Worm (Caenorhabditis elegans) whole organism, L1 larva: ENCODE data around the gene C26E6.1.

ENCODE experiments used
- C04F5.9 ChIP-seq: sonication (generic microtip); optimal IDR thresholded peaks from 2 replicates; lab custom pipeline; 2016; ENCODE audit warnings: missing genetic modification characterization, missing compliant biosample characterization
- C16A3.4 ChIP-seq: fragments of 150-350 bp; optimal IDR thresholded peaks from 2 replicates; lab custom pipeline; 2014; ENCODE audit warnings: missing biosample characterization, missing genetic modification characterization
- F16B12.6 ChIP-seq: fragments of 150-350 bp; optimal IDR thresholded peaks from 2 replicates; lab custom pipeline; 2014; ENCODE audit warnings: missing biosample characterization, missing genetic modification characterization
- aly-2 ChIP-seq: fragments of 150-350 bp; optimal IDR thresholded peaks from 2 replicates; lab custom pipeline; 2014; ENCODE audit warnings: missing biosample characterization, missing genetic modification characterization
- ama-1 ChIP-seq: fragments of 150-350 bp; optimal IDR thresholded peaks from 2 replicates; lab custom pipeline; 2014
- blmp-1 ChIP-seq: fragments of 150-350 bp; optimal IDR thresholded peaks from 2 replicates; lab custom pipeline; 2014; ENCODE audit warnings: missing biosample characterization, missing genetic modification characterization
- ceh-8 ChIP-seq: fragments of 200-800 bp; sonication (Bioruptor generic); optimal IDR thresholded peaks from 2 replicates; lab custom pipeline; 2018; ENCODE audit warnings: mild to moderate bottlenecking, missing genetic modification characterization, moderate library complexity, missing compliant biosample characterization
- ceh-82 ChIP-seq, 3 experiments: fragments of 150-350 bp in 1 of 3; sonication (generic microtip) in 2 of 3; optimal IDR thresholded peaks; 2 replicates each; lab custom pipeline; 2014 to 2017; ENCODE audit warnings: missing biosample characterization in 3 of 3, missing genetic modification characterization in 3 of 3
- ces-1 ChIP-seq: fragments of 150-350 bp; optimal IDR thresholded peaks from 2 replicates; lab custom pipeline; 2014; ENCODE audit warnings: missing biosample characterization, missing genetic modification reagents, missing genetic modification characterization
- dpl-1 ChIP-seq, 3 experiments: fragments of 150-350 bp in 2 of 3; sonication (generic microtip) in 1 of 3; optimal IDR thresholded peaks; 2 replicates each; lab custom pipeline; 2014 to 2017; ENCODE audit warnings: missing biosample characterization in 3 of 3, missing genetic modification characterization in 3 of 3, missing genetic modification reagents in 3 of 3
- dsc-1 ChIP-seq: sonication (generic microtip); optimal IDR thresholded peaks from 2 replicates; lab custom pipeline; 2016; ENCODE audit warnings: mild to moderate bottlenecking, missing genetic modification characterization, missing compliant biosample characterization
- efl-1 ChIP-seq, 4 experiments: fragments of 150-350 bp; optimal IDR thresholded peaks in 3 of 4; peaks in 1 of 4; 1 replicate in 1 of 4; 2 replicates in 3 of 4; lab custom pipeline; 2014; ENCODE audit warnings: missing biosample characterization in 2 of 4, missing genetic modification characterization in 2 of 4, missing genetic modification reagents in 2 of 4
- efl-3 ChIP-seq: fragments of 200-800 bp; sonication (Bioruptor generic); optimal IDR thresholded peaks from 2 replicates; lab custom pipeline; 2018; ENCODE audit warnings: mild to moderate bottlenecking, missing genetic modification characterization, missing compliant biosample characterization
- egl-13 ChIP-seq: sonication (generic microtip); optimal IDR thresholded peaks from 2 replicates; lab custom pipeline; 2016; ENCODE audit warnings: missing genotype, missing genetic modification reagents, missing genetic modification characterization, missing compliant biosample characterization
- fkh-10 ChIP-seq: sonication (generic microtip); optimal IDR thresholded peaks from 2 replicates; lab custom pipeline; 2017; ENCODE audit warnings: missing biosample characterization, missing genetic modification reagents, missing genetic modification characterization
- fkh-4 ChIP-seq: sonication (generic microtip); optimal IDR thresholded peaks from 2 replicates; lab custom pipeline; 2016; ENCODE audit warnings: missing compliant biosample characterization, missing genetic modification characterization, borderline replicate concordance
- fos-1 ChIP-seq: fragments of 150-350 bp; optimal IDR thresholded peaks from 2 replicates; lab custom pipeline; 2014; ENCODE audit warnings: missing biosample characterization, missing genetic modification characterization
- grh-1 ChIP-seq: fragments of 200-800 bp; sonication (Bioruptor generic); IDR thresholded peaks from 2 replicates; pipeline ENCODE4 v1.3.6; 2022; ENCODE audit warnings: missing genetic modification reagents, missing genetic modification characterization, missing compliant biosample characterization
- hlh-4 ChIP-seq: sonication (generic microtip); optimal IDR thresholded peaks from 2 replicates; lab custom pipeline; 2016; ENCODE audit warnings: mild to moderate bottlenecking, missing genetic modification characterization, missing compliant biosample characterization
- hpl-2 ChIP-seq: fragments of 150-350 bp; optimal IDR thresholded peaks from 2 replicates; lab custom pipeline; 2014; ENCODE audit warnings: missing biosample characterization, missing genetic modification reagents, missing genetic modification characterization
- irx-1 ChIP-seq: sonication (generic microtip); optimal IDR thresholded peaks from 2 replicates; lab custom pipeline; 2016; ENCODE audit warnings: missing genetic modification characterization, missing compliant biosample characterization
- jun-1 ChIP-seq: fragments of 150-350 bp; optimal IDR thresholded peaks from 2 replicates; lab custom pipeline; 2014; ENCODE audit warnings: missing biosample characterization, missing genetic modification reagents, missing genetic modification characterization
- lin-13 ChIP-seq: fragments of 150-350 bp; optimal IDR thresholded peaks from 2 replicates; lab custom pipeline; 2014; ENCODE audit warnings: missing biosample characterization, missing genetic modification reagents, missing genetic modification characterization
- lin-14 ChIP-seq: fragments of 200-800 bp; sonication (Bioruptor generic); optimal IDR thresholded peaks from 2 replicates; lab custom pipeline; 2018; ENCODE audit warnings: mild to moderate bottlenecking, missing genetic modification characterization, moderate library complexity, missing compliant biosample characterization
- lin-15B ChIP-seq: fragments of 150-350 bp; sonication (generic microtip); optimal IDR thresholded peaks from 3 replicates; lab custom pipeline; 2014; ENCODE audit warnings: missing biosample characterization, missing genetic modification characterization
- lin-35 ChIP-seq, 2 experiments: fragments of 150-350 bp; optimal IDR thresholded peaks; 2 replicates each; lab custom pipeline; 2014; ENCODE audit warnings: missing biosample characterization in 2 of 2, missing genetic modification characterization in 2 of 2, missing genetic modification reagents in 2 of 2
- lsy-2 ChIP-seq, 2 experiments: fragments of 150-350 bp; optimal IDR thresholded peaks; 2 replicates each; lab custom pipeline; 2014; ENCODE audit warnings: missing biosample characterization in 2 of 2, missing genetic modification characterization in 2 of 2
- mab-9 ChIP-seq: fragments of 200-800 bp; sonication (Bioruptor generic); IDR thresholded peaks from 2 replicates; pipeline ENCODE4 v1.3.6; 2022; ENCODE audit warnings: missing genetic modification reagents, missing genetic modification characterization, missing compliant biosample characterization
- mdl-1 ChIP-seq, 2 experiments: fragments of 150-350 bp; optimal IDR thresholded peaks; 2 replicates each; lab custom pipeline; 2014 to 2017; ENCODE audit warnings: missing biosample characterization in 2 of 2, missing genetic modification characterization in 2 of 2, inconsistent platforms in 1 of 2
- mep-1 ChIP-seq: fragments of 150-350 bp; optimal IDR thresholded peaks from 2 replicates; lab custom pipeline; 2014; ENCODE audit warnings: missing biosample characterization, missing genetic modification characterization
- nhr-11 ChIP-seq: fragments of 150-350 bp; optimal IDR thresholded peaks from 2 replicates; lab custom pipeline; 2014; ENCODE audit warnings: missing biosample characterization, missing genetic modification characterization
- nhr-76 ChIP-seq: sonication (generic microtip); optimal IDR thresholded peaks from 2 replicates; lab custom pipeline; 2017; ENCODE audit warnings: missing biosample characterization, missing genetic modification characterization
- nhr-77 ChIP-seq: fragments of 150-350 bp; optimal IDR thresholded peaks from 2 replicates; lab custom pipeline; 2014; ENCODE audit warnings: missing biosample characterization, missing genetic modification characterization
- nhr-90 ChIP-seq: sonication (generic microtip); optimal IDR thresholded peaks from 2 replicates; lab custom pipeline; 2016; ENCODE audit warnings: mild to moderate bottlenecking, missing genetic modification characterization, missing compliant biosample characterization; ENCODE audit not compliant: poor library complexity
- pax-3 ChIP-seq: fragments of 200-800 bp; sonication (Bioruptor generic); optimal IDR thresholded peaks from 2 replicates; lab custom pipeline; 2018; ENCODE audit warnings: mild to moderate bottlenecking, missing genetic modification characterization, moderate library complexity, missing compliant biosample characterization
- pqm-1 ChIP-seq: sonication (generic microtip); optimal IDR thresholded peaks from 3 replicates; lab custom pipeline; 2017; ENCODE audit warnings: missing biosample characterization, missing genetic modification characterization
- rnt-1 ChIP-seq: sonication (generic microtip); optimal IDR thresholded peaks from 2 replicates; lab custom pipeline; 2016; ENCODE audit warnings: mild to moderate bottlenecking, missing genetic modification characterization, moderate library complexity, missing compliant biosample characterization
- sox-4 ChIP-seq: sonication (generic microtip); optimal IDR thresholded peaks from 2 replicates; lab custom pipeline; 2016; ENCODE audit warnings: missing genetic modification characterization, missing compliant biosample characterization
- sptf-1 ChIP-seq: fragments of 150-350 bp; optimal IDR thresholded peaks from 2 replicates; lab custom pipeline; 2014; ENCODE audit warnings: missing biosample characterization, missing genetic modification characterization
- tbx-2 ChIP-seq: sonication (generic microtip); optimal IDR thresholded peaks from 2 replicates; lab custom pipeline; 2016; ENCODE audit warnings: missing genetic modification characterization, missing compliant biosample characterization
- tlp-1 ChIP-seq: fragments of 150-350 bp; optimal IDR thresholded peaks from 2 replicates; lab custom pipeline; 2014; ENCODE audit warnings: missing biosample characterization, missing genetic modification characterization
- unc-130 ChIP-seq: fragments of 150-350 bp; optimal IDR thresholded peaks from 2 replicates; lab custom pipeline; 2017; ENCODE audit warnings: missing biosample characterization, missing genetic modification characterization, inconsistent platforms
- unc-62 ChIP-seq: fragments of 150-350 bp; optimal IDR thresholded peaks from 2 replicates; lab custom pipeline; 2014; ENCODE audit warnings: missing biosample characterization, missing genetic modification reagents, missing genetic modification characterization
- unc-86 ChIP-seq: sonication (generic microtip); optimal IDR thresholded peaks from 2 replicates; lab custom pipeline; 2016; ENCODE audit warnings: missing genetic modification characterization, missing compliant biosample characterization
- unc-98 ChIP-seq: fragments of 200-800 bp; sonication (Bioruptor generic); IDR thresholded peaks from 2 replicates; pipeline ENCODE4 v1.3.6; 2022; ENCODE audit warnings: missing genetic modification characterization, missing compliant biosample characterization
- vab-15 ChIP-seq: sonication (generic microtip); optimal IDR thresholded peaks from 2 replicates; lab custom pipeline; 2017; ENCODE audit warnings: missing genotype, mild to moderate bottlenecking, missing genetic modification characterization, missing compliant biosample characterization
- xbp-1 ChIP-seq: sonication (generic microtip); optimal IDR thresholded peaks from 2 replicates; lab custom pipeline; 2016; ENCODE audit warnings: missing genetic modification characterization, missing compliant biosample characterization
- zag-1 ChIP-seq: fragments of 150-350 bp; optimal IDR thresholded peaks from 2 replicates; lab custom pipeline; 2014; ENCODE audit warnings: missing biosample characterization, missing genetic modification characterization
- zip-4 ChIP-seq: fragments of 200-800 bp; sonication (Bioruptor generic); optimal IDR thresholded peaks from 2 replicates; lab custom pipeline; 2018; ENCODE audit warnings: mild to moderate bottlenecking, missing genetic modification characterization, moderate library complexity, missing compliant biosample characterization
- ztf-4 ChIP-seq: fragments of 150-350 bp; optimal IDR thresholded peaks from 2 replicates; lab custom pipeline; 2014; ENCODE audit warnings: missing biosample characterization, missing genetic modification characterization

Gene C26E6.1

ce11 chrIII:4917077-4917476, 39.6 kb upstream of the C26E6.1 start, which contains the start of gene rars-1:
Gene rars-1, minus strand, starts transcription at chrIII:4917177.
- no peak for TF ChIP-seq efl-1 (optimal IDR thresholded peaks at IDR 0.05; lab: Kevin White, UChicago)
- TF ChIP-seq efl-1 (GFP tag; optimal IDR thresholded peaks at IDR 0.05 in 1 of 2; lab: Kevin White, UChicago) = peak in 1 of 2 experiments; percentile 52
- TF ChIP-seq zag-1 (tag; lab: Kevin White, UChicago) = no peak

ce11 chrIII:4917960-4918712, 38.5 kb upstream of the C26E6.1 start, which contains the start of gene rpb-8:
Gene rpb-8, minus strand, starts transcription at chrIII:4918008.
- TF ChIP-seq ces-1 (GFP tag; lab: Kevin White, UChicago) (no peak), irx-1 (tag; lab: Kevin White, UChicago) (peak; percentile 3), unc-62 (no peak), unc-130 (tag; lab: Kevin White, UChicago) (peak; percentile 26), tbx-2 (tag; lab: Kevin White, UChicago) (peak; percentile 38), tlp-1 (tag; lab: Kevin White, UChicago) (no peak), blmp-1 (tag; lab: Kevin White, UChicago) (peak; percentile 77), mep-1 (no peak), lsy-2 (tag; optimal IDR thresholded peaks at IDR 0.05; lab: Kevin White, UChicago) (peak; percentile 56 to 80), fos-1 (no peak), hpl-2 (GFP tag; lab: Kevin White, UChicago) (peak; percentile 19), fkh-4 (tag; lab: Kevin White, UChicago) (no peak), nhr-77 (tag; lab: Kevin White, UChicago) (peak; percentile 20), ceh-82 (tag; optimal IDR thresholded peaks at IDR 0.05; lab: Kevin White, UChicago) (peak in 2 of 3 experiments; percentile 28 to 71), hlh-4 (no peak), zip-4 (GFP tag; lab: Kevin White, UChicago) (peak; percentile 22), mab-9 (GFP tag; lab: Robert Waterston, UW) (no peak), nhr-11 (tag; lab: Kevin White, UChicago) (no peak), xbp-1 (peak; percentile 29), nhr-76 (tag; lab: Kevin White, UChicago) (no peak), jun-1 (no peak), C04F5.9 (tag; lab: Kevin White, UChicago) (no peak), lin-13 (GFP tag; lab: Kevin White, UChicago) (peak; percentile 38), dsc-1 (tag; lab: Kevin White, UChicago) (no peak), ama-1 (no peak), sox-4 (tag; lab: Kevin White, UChicago) (no peak), zag-1 (tag; lab: Kevin White, UChicago) (no peak), unc-86 (tag; lab: Kevin White, UChicago) (no peak), ztf-4 (tag; lab: Kevin White, UChicago) (peak; percentile 7), vab-15 (tag; lab: Kevin White, UChicago) (no peak), nhr-90 (tag; lab: Kevin White, UChicago) (peak; percentile 17), lin-15B (tag; lab: Kevin White, UChicago) (peak; percentile 46), C16A3.4 (tag; lab: Kevin White, UChicago) (peak; percentile 69), unc-98 (no peak), pqm-1 (tag; lab: Kevin White, UChicago) (no peak), mdl-1 (tag; optimal IDR thresholded peaks at IDR 0.05; lab: Kevin White, UChicago) (peak in 1 of 2 experiments; percentile 20), efl-3 (no peak), sptf-1 (tag; lab: Kevin White, UChicago) (no peak), lin-35 (GFP tag; optimal IDR thresholded peaks at IDR 0.05; lab: Kevin White, UChicago) (peak; percentile 94 to 96), dpl-1 (GFP tag; optimal IDR thresholded peaks at IDR 0.05; lab: Kevin White, UChicago) (peak; percentile 90 to 95 (median 90)), grh-1 (GFP tag; lab: Robert Waterston, UW) (no peak), pax-3 (no peak), lin-14 (GFP tag; lab: Kevin White, UChicago) (no peak), ceh-8 (GFP tag; lab: Kevin White, UChicago) (no peak), F16B12.6 (tag; lab: Kevin White, UChicago) (no peak), rnt-1 (tag; lab: Kevin White, UChicago) (peak; percentile 74), aly-2 (tag; lab: Kevin White, UChicago) (no peak), fkh-10 (GFP tag; lab: Kevin White, UChicago) (no peak), egl-13 (tag; lab: Kevin White, UChicago) (no peak)
